Worm (Caenorhabditis elegans): Measurements from ENCODE around the gene mpst-4.

The mpst-4 gene

DNA sequence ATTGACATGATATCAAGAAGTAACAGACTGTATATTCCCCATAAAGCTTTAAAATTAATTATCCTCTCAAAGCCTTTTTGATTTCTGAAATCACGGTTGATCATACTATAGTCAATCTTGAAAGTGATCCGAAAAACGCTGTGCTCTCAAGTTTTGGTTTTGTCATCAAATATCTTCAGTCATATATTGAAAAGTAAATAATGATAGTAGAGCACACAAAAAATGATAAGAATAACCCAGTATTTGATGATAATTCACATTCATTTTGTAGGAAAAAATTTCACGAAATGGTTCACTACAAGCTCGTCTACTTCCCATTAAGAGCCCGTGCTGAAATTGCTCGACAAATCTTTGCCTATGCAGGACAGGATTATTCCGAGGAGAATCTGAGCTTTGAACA is 16.4 kb upstream of the mpst-4 start, which contains the start of gene gst-6:
Gene gst-6 (plus strand): TSS at position 263 of the 400 bp plus-strand sequence.
- TF ChIP-seq unc-39 (tag; optimal IDR thresholded peaks at IDR 0.05) (no peak), fos-1 (tag; optimal IDR thresholded peaks at IDR 0.05) (peak; percentile 61), blmp-1 (tag; optimal IDR thresholded peaks at IDR 0.05; ENCODE audit: insufficient read depth) (no peak), nhr-11 (tag; optimal IDR thresholded peaks at IDR 0.05) (no peak), ama-1 (optimal IDR thresholded peaks at IDR 0.05) (no peak), zag-1 (tag; optimal IDR thresholded peaks at IDR 0.05) (no peak), sem-4 (tag; optimal IDR thresholded peaks at IDR 0.05) (no peak), skn-1 (tag; optimal IDR thresholded peaks at IDR 0.05) (peak; percentile 46)

DNA sequence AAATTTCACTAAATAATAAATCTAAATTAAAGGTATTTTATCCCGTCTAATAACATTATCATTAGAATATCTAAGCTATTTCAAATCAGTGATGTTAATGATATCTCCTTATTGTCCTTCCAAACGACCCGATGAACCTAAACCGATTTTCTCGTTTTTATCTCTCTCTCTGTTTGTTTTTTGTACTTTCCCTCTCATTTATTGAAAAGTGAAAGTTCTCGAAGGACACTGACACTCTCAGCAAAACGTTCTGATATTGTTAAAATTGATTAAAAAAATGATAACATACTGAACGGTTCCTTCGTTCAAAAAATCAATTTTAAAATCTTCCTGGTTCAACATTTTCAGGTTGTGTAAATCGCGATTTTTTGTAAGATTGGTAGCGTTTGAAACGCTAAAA is 12.8 kb upstream of the mpst-4 start, which contains the start of gene F11G11.13:
Gene F11G11.13 (minus strand): TSS at position 89 of the 400 bp plus-strand sequence.
- TF ChIP-seq nhr-12 (tag; optimal IDR thresholded peaks at IDR 0.05) (no peak), egl-27 (tag; optimal IDR thresholded peaks at IDR 0.05) (no peak), gmeb-1 (tag; optimal IDR thresholded peaks at IDR 0.05) (no peak), ama-1 (optimal IDR thresholded peaks at IDR 0.05) (no peak), blmp-1 (tag; optimal IDR thresholded peaks at IDR 0.05; ENCODE audit: insufficient read depth) (peak; percentile 97), nhr-21 (tag; optimal IDR thresholded peaks at IDR 0.05) (peak; percentile 21), lin-39 (tag; optimal IDR thresholded peaks at IDR 0.05) (no peak), crh-2 (tag; optimal IDR thresholded peaks at IDR 0.05) (no peak), skn-1 (tag; optimal IDR thresholded peaks at IDR 0.05) (no peak), nhr-10 (tag; optimal IDR thresholded peaks at IDR 0.05) (no peak), Y55F3AM.14 (GFP tag; optimal IDR thresholded peaks at IDR 0.05) (no peak), ztf-1 (GFP tag; conservative IDR thresholded peaks at IDR 0.05) (no peak), lsy-2 (tag; optimal IDR thresholded peaks at IDR 0.05) (no peak), unc-62 (GFP tag; optimal IDR thresholded peaks at IDR 0.05) (no peak), ztf-11 (tag; optimal IDR thresholded peaks at IDR 0.05) (no peak), C34F6.9 (tag; optimal IDR thresholded peaks at IDR 0.05) (no peak), fos-1 (tag; optimal IDR thresholded peaks at IDR 0.05) (no peak), lin-13 (GFP tag; optimal IDR thresholded peaks at IDR 0.05) (no peak), sem-4 (tag; optimal IDR thresholded peaks at IDR 0.05) (peak; percentile 33), unc-55 (GFP tag; optimal IDR thresholded peaks at IDR 0.05) (no peak), sma-3 (GFP tag; optimal IDR thresholded peaks at IDR 0.05) (no peak), lin-11 (tag; optimal IDR thresholded peaks at IDR 0.05) (no peak), nhr-25 (tag; optimal IDR thresholded peaks at IDR 0.05) (peak; percentile 15), sma-9 (GFP tag; optimal IDR thresholded peaks at IDR 0.05) (peak; percentile 15), sma-9 (tag; optimal IDR thresholded peaks at IDR 0.05) (no peak), F13H6.1 (tag; optimal IDR thresholded peaks at IDR 0.05) (no peak), unc-39 (tag; optimal IDR thresholded peaks at IDR 0.05) (no peak), ceh-16 (tag; optimal IDR thresholded peaks at IDR 0.05) (no peak), mab-5 (tag; optimal IDR thresholded peaks at IDR 0.05) (no peak), dmd-4 (tag; optimal IDR thresholded peaks at IDR 0.05) (no peak), ZK546.5 (tag; optimal IDR thresholded peaks at IDR 0.05) (no peak)

DNA sequence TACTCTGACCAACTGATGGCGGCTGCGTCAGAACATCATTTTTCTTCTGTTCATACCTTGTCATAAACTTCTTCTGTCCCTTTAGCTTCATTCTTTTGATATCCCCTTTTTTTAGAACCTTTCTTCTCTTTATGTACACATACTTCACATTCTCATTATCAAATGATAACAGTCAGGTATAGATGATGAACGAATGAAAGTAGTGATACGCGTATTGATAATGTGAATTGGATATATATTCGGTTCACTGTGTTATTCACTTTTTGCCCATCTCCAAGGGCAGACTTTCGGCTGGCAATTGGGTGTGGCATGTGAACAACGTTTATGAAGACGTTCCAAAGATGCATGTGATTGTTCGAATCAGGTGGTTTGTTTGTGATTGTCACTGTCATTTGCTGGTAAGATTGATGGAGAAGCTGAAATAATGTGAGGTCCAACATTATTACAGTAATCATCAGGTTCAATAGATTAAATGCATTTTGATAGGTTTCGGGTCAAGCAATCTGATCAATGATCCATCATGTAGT is 11.1 kb upstream of the mpst-4 start, which contains the start of gene F11G11.15:
Gene F11G11.15 (plus strand): TSS at position 511 of the 527 bp plus-strand sequence.
- TF ChIP-seq nhr-21 (tag; optimal IDR thresholded peaks at IDR 0.05): peak; percentile 32
- TF ChIP-seq blmp-1 (tag; optimal IDR thresholded peaks at IDR 0.05; ENCODE audit: insufficient read depth): peak; percentile 63
- peak; percentile 40 for TF ChIP-seq nhr-25 (tag; optimal IDR thresholded peaks at IDR 0.05)
- no peak for TF ChIP-seq R02D3.7 (tag; optimal IDR thresholded peaks at IDR 0.05)

DNA sequence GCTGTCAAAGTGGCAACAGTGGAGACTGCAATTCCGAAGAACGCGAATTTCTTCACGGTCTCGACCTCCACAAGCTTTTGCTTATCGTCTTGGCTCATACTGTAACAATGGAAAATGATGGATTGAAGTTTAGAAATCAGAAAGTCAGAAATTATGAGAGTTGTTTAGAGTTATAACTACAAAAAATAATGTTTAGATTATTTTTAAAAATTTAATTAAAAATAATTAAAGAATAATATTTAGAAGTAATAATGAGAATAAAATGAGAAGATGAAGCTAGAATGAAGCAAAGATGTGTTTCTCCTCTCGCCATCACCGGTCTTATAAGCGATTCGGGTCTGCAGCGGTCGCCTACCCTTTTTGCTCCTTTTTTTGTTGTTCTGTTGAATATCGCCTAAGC is 9.8 kb upstream of the mpst-4 start, which contains the start of gene col-73:
Gene col-73 (minus strand): TSS at position 101 of the 400 bp plus-strand sequence.
- TF ChIP-seq F13H6.1 (tag; optimal IDR thresholded peaks at IDR 0.05): no peak
- no peak for TF ChIP-seq elt-3 (tag; optimal IDR thresholded peaks at IDR 0.05)
- TF ChIP-seq zag-1 (tag; optimal IDR thresholded peaks at IDR 0.05): no peak
- TF ChIP-seq dmd-4 (tag; optimal IDR thresholded peaks at IDR 0.05): no peak
- no peak for TF ChIP-seq fos-1 (tag; optimal IDR thresholded peaks at IDR 0.05)
- TF ChIP-seq ztf-4 (tag; optimal IDR thresholded peaks at IDR 0.05): no peak
- TF ChIP-seq peb-1 (tag; optimal IDR thresholded peaks at IDR 0.05): no peak
- no peak for TF ChIP-seq ZK546.5 (tag; optimal IDR thresholded peaks at IDR 0.05)
- TF ChIP-seq ztf-1 (GFP tag; conservative IDR thresholded peaks at IDR 0.05): no peak
- TF ChIP-seq gmeb-1 (tag; optimal IDR thresholded peaks at IDR 0.05): no peak
- no peak for TF ChIP-seq mbf-1 (tag; optimal IDR thresholded peaks at IDR 0.05)
- TF ChIP-seq nhr-237 (tag; optimal IDR thresholded peaks at IDR 0.05): no peak
- TF ChIP-seq blmp-1 (tag; optimal IDR thresholded peaks at IDR 0.05; ENCODE audit: insufficient read depth): no peak
- TF ChIP-seq nhr-129 (tag; optimal IDR thresholded peaks at IDR 0.05): no peak
- no peak for TF ChIP-seq nhr-10 (tag; optimal IDR thresholded peaks at IDR 0.05)
- TF ChIP-seq nhr-77 (tag; optimal IDR thresholded peaks at IDR 0.05): no peak
- no peak for TF ChIP-seq nhr-25 (tag; optimal IDR thresholded peaks at IDR 0.05)
- no peak for TF ChIP-seq egl-27 (tag; optimal IDR thresholded peaks at IDR 0.05)
- no peak for TF ChIP-seq ceh-16 (tag; optimal IDR thresholded peaks at IDR 0.05)

Data from whole organism, L2 larva.